Worm (Caenorhabditis elegans): ENCODE results near the gene nhr-86.

ce11 chrV:2018689-2019088 is 48.0 kb downstream of the nhr-86 start, which contains the start of gene F59A7.14:
- TF ChIP-seq nhr-28 (tag; optimal IDR thresholded peaks at IDR 0.05) (no peak), jun-1 (tag; optimal IDR thresholded peaks at IDR 0.05) (no peak), fos-1 (tag; optimal IDR thresholded peaks at IDR 0.05) (no peak), nhr-12 (tag; optimal IDR thresholded peaks at IDR 0.05) (no peak), lin-39 (tag; optimal IDR thresholded peaks at IDR 0.05) (no peak), snpc-4 (tag; optimal IDR thresholded peaks at IDR 0.05) (no peak), unc-62 (GFP tag; optimal IDR thresholded peaks at IDR 0.05) (no peak), snu-23 (GFP tag; optimal IDR thresholded peaks at IDR 0.05) (no peak), fkh-4 (tag; optimal IDR thresholded peaks at IDR 0.05; ENCODE audit: borderline replicate concordance) (no peak), aha-1 (tag; optimal IDR thresholded peaks at IDR 0.05) (no peak), F16B12.6 (tag; optimal IDR thresholded peaks at IDR 0.05) (no peak)
